Fruit fly (Drosophila melanogaster) whole organism, embryonic: ENCODE data around the gene Rab40.

Experiments used
- Atf3 ChIP-seq: fragments of 200-800 bp; sonication (Bioruptor generic); optimal IDR thresholded peaks from 3 replicates; lab custom pipeline; 2016; ENCODE audit warnings: missing biosample characterization, missing genetic modification characterization
- B-H1 ChIP-seq: fragments of 200-800 bp; sonication (Bioruptor generic); IDR thresholded peaks from 3 replicates; pipeline ENCODE4 v1.3.6; 2022; ENCODE audit warnings: missing biosample characterization, missing genetic modification characterization
- CG10565 ChIP-seq: fragments of 200-800 bp; sonication (Bioruptor generic); optimal IDR thresholded peaks from 3 replicates; lab custom pipeline; 2016; ENCODE audit warnings: missing biosample characterization, mild to moderate bottlenecking, missing genetic modification characterization
- CG11456 ChIP-seq: fragments of 200-800 bp; sonication (Bioruptor generic); IDR thresholded peaks from 3 replicates; pipeline ENCODE4 v1.3.6; 2022; ENCODE audit warnings: missing biosample characterization, missing genetic modification characterization
- CG11560 ChIP-seq: fragments of 200-800 bp; sonication (Bioruptor generic); IDR thresholded peaks from 3 replicates; pipeline ENCODE4 v1.3.6; 2022; ENCODE audit warnings: missing biosample characterization, missing genetic modification characterization
- CG11696 ChIP-seq: fragments of 200-800 bp; sonication (Bioruptor generic); IDR thresholded peaks from 2 replicates; pipeline ENCODE4 v1.3.6; 2022; ENCODE audit warnings: missing biosample characterization, missing genetic modification characterization
- CG12104 ChIP-seq: fragments of 200-800 bp; sonication (Bioruptor generic); optimal IDR thresholded peaks from 3 replicates; lab custom pipeline; 2016; ENCODE audit warnings: missing biosample characterization, missing genetic modification characterization
- CG12236 ChIP-seq: fragments of 200-800 bp; sonication (Bioruptor generic); optimal IDR thresholded peaks from 2 replicates; lab custom pipeline; 2016; ENCODE audit warnings: missing biosample characterization, missing genetic modification characterization
- CG12299 ChIP-seq: fragments of 200-800 bp; sonication (Bioruptor generic); optimal IDR thresholded peaks from 2 replicates; lab custom pipeline; 2018; ENCODE audit warnings: missing biosample characterization, mild to moderate bottlenecking, missing genetic modification characterization
- CG12391 ChIP-seq: fragments of 200-800 bp; sonication (Bioruptor generic); optimal IDR thresholded peaks from 3 replicates; lab custom pipeline; 2018; ENCODE audit warnings: missing biosample characterization, mild to moderate bottlenecking, missing genetic modification characterization, moderate library complexity
- CG15479 ChIP-seq: fragments of 200-800 bp; sonication (Bioruptor generic); optimal IDR thresholded peaks from 3 replicates; lab custom pipeline; 2019; ENCODE audit warnings: missing biosample characterization, mild to moderate bottlenecking, missing genetic modification characterization, moderate library complexity
- CG1603 ChIP-seq: fragments of 200-800 bp; sonication (Bioruptor generic); optimal IDR thresholded peaks from 2 replicates; lab custom pipeline; 2019; ENCODE audit warnings: missing biosample characterization, mild to moderate bottlenecking, missing genetic modification characterization, moderate library complexity
- CG17612 ChIP-seq: fragments of 200-800 bp; sonication (Bioruptor generic); IDR thresholded peaks from 2 replicates; pipeline ENCODE4 v1.3.6; 2022; ENCODE audit warnings: missing biosample characterization, missing genetic modification characterization
- CG17912 ChIP-seq: fragments of 200-800 bp; sonication (Bioruptor generic); optimal IDR thresholded peaks from 2 replicates; lab custom pipeline; 2018; ENCODE audit warnings: missing biosample characterization, mild to moderate bottlenecking, missing genetic modification characterization
- CG18262 ChIP-seq: fragments of 200-800 bp; optimal IDR thresholded peaks from 3 replicates; lab custom pipeline; 2019; ENCODE audit warnings: missing biosample characterization, mild to moderate bottlenecking, missing genetic modification characterization, moderate library complexity
- CG18764 ChIP-seq: fragments of 200-800 bp; sonication (Bioruptor generic); optimal IDR thresholded peaks from 3 replicates; lab custom pipeline; 2016; ENCODE audit warnings: missing biosample characterization, missing genetic modification characterization
- CG2202 ChIP-seq: fragments of 200-800 bp; sonication (Bioruptor generic); optimal IDR thresholded peaks from 2 replicates; lab custom pipeline; 2018; ENCODE audit warnings: missing biosample characterization, mild to moderate bottlenecking, missing genetic modification characterization
- CG4328 ChIP-seq: fragments of 200-800 bp; sonication (Bioruptor generic); optimal IDR thresholded peaks from 3 replicates; lab custom pipeline; 2017; ENCODE audit warnings: missing biosample characterization, missing genetic modification reagents, missing genetic modification characterization
- CG43689 ChIP-seq: fragments of 200-800 bp; sonication (Bioruptor generic); IDR thresholded peaks from 2 replicates; pipeline ENCODE4 v1.3.6; 2022; ENCODE audit warnings: missing biosample characterization, missing genetic modification characterization
- CG6175 ChIP-seq: fragments of 200-800 bp; sonication (Bioruptor generic); IDR thresholded peaks from 3 replicates; pipeline ENCODE4 v1.3.6; 2022; ENCODE audit warnings: missing biosample characterization, missing genetic modification characterization
- CG6272 ChIP-seq: fragments of 200-800 bp; sonication (Bioruptor generic); IDR thresholded peaks from 2 replicates; pipeline ENCODE4 v1.3.6; 2022; ENCODE audit warnings: missing biosample characterization, missing genetic modification characterization
- CG8290 ChIP-seq, 3 experiments: fragments of 200-800 bp; sonication (Bioruptor generic); optimal IDR thresholded peaks; 2 replicates each; lab custom pipeline; 2016 to 2019; ENCODE audit warnings: missing biosample characterization in 3 of 3, missing genetic modification characterization in 3 of 3, mild to moderate bottlenecking in 2 of 3, moderate library complexity in 1 of 3
- CG9215 ChIP-seq: fragments of 200-800 bp; sonication (Bioruptor generic); IDR thresholded peaks from 2 replicates; pipeline ENCODE4 v1.3.6; 2022; ENCODE audit warnings: missing biosample characterization, missing genetic modification characterization
- Deaf1 ChIP-seq: fragments of 200-800 bp; optimal IDR thresholded peaks from 3 replicates; lab custom pipeline; 2019; ENCODE audit warnings: missing biosample characterization, mild to moderate bottlenecking, missing genetic modification characterization, moderate library complexity
- Dref ChIP-seq: fragments of 200-800 bp; sonication (Bioruptor generic); IDR thresholded peaks from 2 replicates; pipeline ENCODE4 v1.3.6; 2022; ENCODE audit warnings: missing biosample characterization, missing genetic modification characterization
- HHEX ChIP-seq: fragments of 200-800 bp; sonication (Bioruptor generic); optimal IDR thresholded peaks from 3 replicates; lab custom pipeline; 2017; ENCODE audit warnings: missing biosample characterization, mild to moderate bottlenecking, missing genetic modification characterization, missing genetic modification reagents
- HLH4C ChIP-seq: fragments of 200-800 bp; sonication (Bioruptor generic); IDR thresholded peaks from 3 replicates; pipeline ENCODE4 v1.3.6; 2022; ENCODE audit warnings: missing biosample characterization, missing genetic modification characterization; ENCODE audit not compliant: partially characterized antibody
- Hey ChIP-seq: fragments of 200-800 bp; sonication (Bioruptor generic); optimal IDR thresholded peaks from 3 replicates; lab custom pipeline; 2018; ENCODE audit warnings: missing biosample characterization, mild to moderate bottlenecking, missing genetic modification characterization
- Lpt ChIP-seq: fragments of >200 bp; optimal IDR thresholded peaks from 2 replicates; lab custom pipeline; 2018; ENCODE audit warnings: missing biosample characterization, missing genetic modification characterization
- Mrtf ChIP-seq: fragments of 200-800 bp; sonication (Bioruptor generic); IDR thresholded peaks from 3 replicates; pipeline ENCODE4 v1.3.6; 2022; ENCODE audit warnings: missing biosample characterization, missing genetic modification characterization
- Six4 ChIP-seq: fragments of 200-800 bp; sonication (Bioruptor generic); optimal IDR thresholded peaks from 2 replicates; lab custom pipeline; 2016; ENCODE audit warnings: missing biosample characterization, missing genetic modification characterization
- Sox102F ChIP-seq: fragments of 200-800 bp; sonication (Bioruptor generic); optimal IDR thresholded peaks from 2 replicates; lab custom pipeline; 2018; ENCODE audit warnings: missing biosample characterization, mild to moderate bottlenecking, missing genetic modification characterization, moderate library complexity
- ab ChIP-seq: fragments of 200-800 bp; sonication (Bioruptor generic); optimal IDR thresholded peaks from 2 replicates; lab custom pipeline; 2016; ENCODE audit warnings: missing biosample characterization, missing genetic modification characterization
- bsh ChIP-seq, 2 experiments: fragments of 200-800 bp; sonication (Bioruptor generic); optimal IDR thresholded peaks; 2 replicates each; lab custom pipeline; 2017 to 2018; ENCODE audit warnings: mild to moderate bottlenecking in 2 of 2, missing biosample characterization in 2 of 2, missing genetic modification characterization in 2 of 2, moderate library complexity in 1 of 2
- cato ChIP-seq: fragments of 200-800 bp; sonication (Bioruptor generic); optimal IDR thresholded peaks from 2 replicates; lab custom pipeline; 2016; ENCODE audit warnings: missing biosample characterization, missing genetic modification characterization, borderline replicate concordance
- crp ChIP-seq, 2 experiments: fragments of 200-800 bp; sonication (Bioruptor generic); optimal IDR thresholded peaks; 2 replicates in 1 of 2; 3 replicates in 1 of 2; lab custom pipeline; 2017; ENCODE audit warnings: missing biosample characterization in 2 of 2, missing genetic modification characterization in 2 of 2, mild to moderate bottlenecking in 1 of 2, moderate library complexity in 1 of 2
- dimm ChIP-seq: fragments of 200-800 bp; sonication (Bioruptor generic); IDR thresholded peaks from 2 replicates; pipeline ENCODE4 v1.3.6; 2022; ENCODE audit warnings: missing biosample characterization, missing genetic modification characterization
- dysf ChIP-seq: fragments of 200-800 bp; sonication (Bioruptor generic); IDR thresholded peaks from 3 replicates; pipeline ENCODE4 v1.3.6; 2022; ENCODE audit warnings: missing biosample characterization, missing genetic modification characterization
- eyg ChIP-seq: fragments of 200-800 bp; sonication (Bioruptor generic); optimal IDR thresholded peaks from 3 replicates; lab custom pipeline; 2016; ENCODE audit warnings: missing biosample characterization, missing genetic modification characterization
- fd96Cb ChIP-seq: fragments of 200-800 bp; sonication (Bioruptor generic); optimal IDR thresholded peaks from 2 replicates; lab custom pipeline; 2018; ENCODE audit warnings: missing biosample characterization, mild to moderate bottlenecking, missing genetic modification characterization, moderate library complexity
- hkb ChIP-seq, 2 experiments: fragments of 200-800 bp in 1 of 2; fragments of >200 bp in 1 of 2; sonication (Bioruptor generic) in 1 of 2; IDR thresholded peaks in 1 of 2; optimal IDR thresholded peaks in 1 of 2; 2 replicates each; pipeline versions ENCODE4 v1.3.6 to Lab custom; 2017 to 2022; ENCODE audit warnings: missing biosample characterization in 1 of 2, missing genetic modification characterization in 1 of 2
- p53 ChIP-seq: fragments of 200-800 bp; sonication (Bioruptor generic); optimal IDR thresholded peaks from 2 replicates; lab custom pipeline; 2016; ENCODE audit warnings: missing biosample characterization, missing genetic modification characterization
- peb ChIP-seq: fragments of 200-800 bp; sonication (Bioruptor generic); IDR thresholded peaks from 2 replicates; pipeline ENCODE4 v1.3.6; 2022; ENCODE audit warnings: missing biosample characterization, missing genetic modification characterization
- pho ChIP-seq: fragments of 200-800 bp; sonication (Bioruptor generic); optimal IDR thresholded peaks from 2 replicates; lab custom pipeline; 2016; ENCODE audit warnings: missing biosample characterization, missing genetic modification characterization
- row ChIP-seq: fragments of 200-800 bp; sonication (Bioruptor generic); IDR thresholded peaks from 3 replicates; pipeline ENCODE4 v1.3.6; 2022; ENCODE audit warnings: missing biosample characterization, missing genetic modification characterization
- slbo ChIP-seq: fragments of 200-800 bp; sonication (Bioruptor generic); IDR thresholded peaks from 2 replicates; pipeline ENCODE4 v1.3.6; 2022; ENCODE audit warnings: missing biosample characterization, missing genetic modification characterization
- slou ChIP-seq: fragments of 200-800 bp; sonication (Bioruptor generic); optimal IDR thresholded peaks from 3 replicates; lab custom pipeline; 2016; ENCODE audit warnings: missing biosample characterization, missing genetic modification characterization
- vfl ChIP-seq: fragments of 200-800 bp; sonication (Bioruptor generic); optimal IDR thresholded peaks from 2 replicates; lab custom pipeline; 2016; ENCODE audit warnings: missing biosample characterization, missing genetic modification characterization
- yki ChIP-seq: fragments of >200 bp; optimal IDR thresholded peaks from 3 replicates; lab custom pipeline; 2018

The Rab40 gene

dm6 chrX:12470187-12470931 lies 7.4 kb upstream of the Rab40 start (continued):
- TF ChIP-seq dysf (GFP tag; lab: Robert Waterston, UW) (peak; percentile 73), CG8290 (GFP tag; optimal IDR thresholded peaks at IDR 0.05; lab: Kevin White, UChicago) (no peak), CG8290 (tag; optimal IDR thresholded peaks at IDR 0.05; lab: Kevin White, UChicago) (peak in 1 of 2 experiments; percentile 21), CG11560 (tag; lab: Robert Waterston, UW) (peak; percentile 33; the same call in 1 of the 3 replicates), CG18262 (peak; percentile 59), CG12104 (GFP tag; lab: Kevin White, UChicago) (peak; percentile 52), CG6272 (GFP tag; lab: Robert Waterston, UW) (peak; percentile 17; the same call in 1 of the 2 replicates), Deaf1 (tag; lab: Kevin White, UChicago) (peak; percentile 31), row (GFP tag; lab: Robert Waterston, UW) (peak; percentile 78), yki (lab: Kevin White, UChicago) (peak; percentile 51), CG1603 (peak; percentile 16), vfl (no peak), cato (GFP tag; lab: Kevin White, UChicago) (no peak), B-H1 (GFP tag; lab: Robert Waterston, UW) (peak; percentile 12; the same call in 1 of the 3 replicates), bsh (GFP tag; optimal IDR thresholded peaks at IDR 0.05; lab: Kevin White, UChicago) (peak in 1 of 2 experiments; percentile 58), peb (GFP tag; lab: Robert Waterston, UW) (peak; percentile 15; the same call in 1 of the 2 replicates), CG10565 (GFP tag; lab: Kevin White, UChicago) (no peak), slou (GFP tag; lab: Kevin White, UChicago) (no peak), fd96Cb (tag; lab: Kevin White, UChicago) (peak; percentile 40), pho (no peak), CG4328 (GFP tag; lab: Kevin White, UChicago) (peak; percentile 39), crp (GFP tag; optimal IDR thresholded peaks at IDR 0.05; lab: Kevin White, UChicago) (no peak), p53 (GFP tag; lab: Kevin White, UChicago) (no peak), ab (no peak), eyg (GFP tag; lab: Kevin White, UChicago) (no peak), CG18764 (GFP tag; lab: Kevin White, UChicago) (no peak), CG17912 (GFP tag; lab: Kevin White, UChicago) (no peak), CG6175 (GFP tag; lab: Robert Waterston, UW) (0 out of 3 replicates have a peak, but pooled peaks have one; percentile 28), HHEX (GFP tag; lab: Kevin White, UChicago) (peak; percentile 56), CG17612 (GFP tag; lab: Robert Waterston, UW) (peak; percentile 47; the same call in 1 of the 2 replicates), CG11696 (GFP tag; lab: Robert Waterston, UW) (no peak), CG43689 (GFP tag; lab: Robert Waterston, UW) (0 out of 2 replicates have a peak, but pooled peaks have one; percentile 31), CG9215 (GFP tag; lab: Robert Waterston, UW) (peak; percentile 72), Six4 (no peak), Atf3 (GFP tag; lab: Kevin White, UChicago) (peak; percentile 68), Mrtf (GFP tag; lab: Robert Waterston, UW) (peak; percentile 62; the same call in 2 of the 3 replicates), dimm (GFP tag; lab: Robert Waterston, UW) (no peak), CG11456 (GFP tag; lab: Robert Waterston, UW) (peak; percentile 75), CG2202 (tag; lab: Kevin White, UChicago) (no peak), CG12391 (peak; percentile 47), CG12236 (GFP tag; lab: Kevin White, UChicago) (no peak), Lpt (GFP tag; lab: Kevin White, UChicago) (no peak), Sox102F (GFP tag; lab: Kevin White, UChicago) (peak; percentile 62), CG12299 (tag; lab: Kevin White, UChicago) (peak; percentile 57), slbo (GFP tag; lab: Robert Waterston, UW) (peak; percentile 86), Hey (tag; lab: Kevin White, UChicago) (no peak), HLH4C (no peak), CG15479 (no peak), Dref (GFP tag; lab: Robert Waterston, UW) (no peak), hkb (optimal IDR thresholded peaks at IDR 0.05; lab: Kevin White, UChicago) (no peak), hkb (GFP tag; IDR thresholded peaks at IDR 0.05; lab: Robert Waterston, UW) (peak; percentile 63)
